Fruit fly (Drosophila melanogaster) whole organism, embryonic: ENCODE results near the gene SPH93.

Source experiments
- Awh ChIP-seq: fragments of 200-800 bp; sonication (Bioruptor generic); IDR thresholded peaks from 2 replicates; pipeline ENCODE4, ENCODE4 v1.3.6; 2022; ENCODE audit warnings: missing biosample characterization, missing genetic modification characterization
- CG10209 ChIP-seq: fragments of 200-800 bp; sonication (Bioruptor generic); optimal IDR thresholded peaks from 3 replicates; lab custom pipeline; 2017; ENCODE audit warnings: missing biosample characterization, mild to moderate bottlenecking, missing genetic modification characterization, missing genetic modification reagents
- CG10462 ChIP-seq: fragments of 200-800 bp; sonication (Bioruptor generic); optimal IDR thresholded peaks from 2 replicates; lab custom pipeline; 2016; ENCODE audit warnings: missing biosample characterization, missing genetic modification characterization
- CG10959 ChIP-seq: fragments of 200-800 bp; sonication (Bioruptor generic); IDR thresholded peaks from 2 replicates; pipeline ENCODE4 v1.3.6; 2022; ENCODE audit warnings: missing biosample characterization, missing genetic modification characterization
- CG12236 ChIP-seq: fragments of 200-800 bp; sonication (Bioruptor generic); optimal IDR thresholded peaks from 2 replicates; lab custom pipeline; 2016; ENCODE audit warnings: missing biosample characterization, missing genetic modification characterization
- CG12942 ChIP-seq: fragments of 200-800 bp; sonication (Bioruptor generic); optimal IDR thresholded peaks from 3 replicates; lab custom pipeline; 2016; ENCODE audit warnings: missing biosample characterization, missing genetic modification characterization
- CG13123 ChIP-seq: fragments of 200-800 bp; sonication (Bioruptor generic); optimal IDR thresholded peaks from 2 replicates; lab custom pipeline; 2016; ENCODE audit warnings: missing biosample characterization, missing genetic modification characterization
- CG15011 ChIP-seq: fragments of 200-800 bp; sonication (Bioruptor generic); optimal IDR thresholded peaks from 3 replicates; lab custom pipeline; 2018; ENCODE audit warnings: missing biosample characterization, mild to moderate bottlenecking, missing genetic modification characterization
- CG15514 ChIP-seq: fragments of 200-800 bp; sonication (Bioruptor generic); optimal IDR thresholded peaks from 3 replicates; lab custom pipeline; 2017; ENCODE audit warnings: missing biosample characterization, missing genetic modification characterization, mild to moderate bottlenecking, moderate library complexity, missing genetic modification reagents
- CG15696 ChIP-seq: fragments of 200-800 bp; sonication (Bioruptor generic); optimal IDR thresholded peaks from 2 replicates; lab custom pipeline; 2019; ENCODE audit warnings: missing biosample characterization, mild to moderate bottlenecking, missing genetic modification characterization, moderate library complexity
- CG1603 ChIP-seq: fragments of 200-800 bp; sonication (Bioruptor generic); optimal IDR thresholded peaks from 2 replicates; lab custom pipeline; 2019; ENCODE audit warnings: missing biosample characterization, mild to moderate bottlenecking, missing genetic modification characterization, moderate library complexity
- CG17385 ChIP-seq: fragments of 200-800 bp; sonication (Bioruptor generic); optimal IDR thresholded peaks from 3 replicates; lab custom pipeline; 2018; ENCODE audit warnings: missing biosample characterization, mild to moderate bottlenecking, missing genetic modification characterization
- CG18599 ChIP-seq: fragments of 200-800 bp; sonication (Bioruptor generic); optimal IDR thresholded peaks from 3 replicates; lab custom pipeline; 2017; ENCODE audit warnings: missing biosample characterization, missing genetic modification characterization, mild to moderate bottlenecking, moderate library complexity, missing genetic modification reagents
- CG30403 ChIP-seq: fragments of 200-800 bp; sonication (Bioruptor generic); optimal IDR thresholded peaks from 3 replicates; lab custom pipeline; 2016; ENCODE audit warnings: missing biosample characterization, missing genetic modification characterization
- CG34376 ChIP-seq: fragments of 200-800 bp; sonication (Bioruptor generic); optimal IDR thresholded peaks from 2 replicates; lab custom pipeline; 2018; ENCODE audit warnings: missing biosample characterization, mild to moderate bottlenecking, missing genetic modification characterization
- CG3995 ChIP-seq: fragments of 200-800 bp; sonication (Bioruptor generic); optimal IDR thresholded peaks from 3 replicates; lab custom pipeline; 2016; ENCODE audit warnings: missing biosample characterization, missing genetic modification characterization
- CG6791 ChIP-seq: fragments of 200-800 bp; sonication (Bioruptor generic); IDR thresholded peaks from 3 replicates; pipeline ENCODE4 v1.3.6; 2022; ENCODE audit warnings: missing biosample characterization, missing genetic modification characterization; ENCODE audit not compliant: partially characterized antibody
- Fer2 ChIP-seq: fragments of 200-800 bp; sonication (Bioruptor generic); optimal IDR thresholded peaks from 2 replicates; lab custom pipeline; 2018; ENCODE audit warnings: missing biosample characterization, mild to moderate bottlenecking, missing genetic modification characterization, moderate library complexity
- H2.0 ChIP-seq: fragments of 200-800 bp; sonication (Bioruptor generic); IDR thresholded peaks from 2 replicates; pipeline ENCODE4 v1.3.6; 2022; ENCODE audit warnings: missing biosample characterization, missing genetic modification characterization
- Hand ChIP-seq: fragments of 200-800 bp; sonication (Bioruptor generic); optimal IDR thresholded peaks from 2 replicates; lab custom pipeline; 2017; ENCODE audit warnings: mild to moderate bottlenecking, missing biosample characterization, missing genetic modification reagents, missing genetic modification characterization
- Hmr ChIP-seq: fragments of 200-800 bp; sonication (Bioruptor generic); optimal IDR thresholded peaks from 3 replicates; lab custom pipeline; 2017; ENCODE audit warnings: mild to moderate bottlenecking, missing biosample characterization, missing genetic modification reagents, missing genetic modification characterization
- Hmx ChIP-seq: fragments of 200-800 bp; sonication (Bioruptor generic); optimal IDR thresholded peaks from 2 replicates; lab custom pipeline; 2016; ENCODE audit warnings: missing biosample characterization, missing genetic modification characterization
- Mad ChIP-seq: fragments of 200-800 bp; sonication (Bioruptor generic); optimal IDR thresholded peaks from 2 replicates; lab custom pipeline; 2016; ENCODE audit warnings: missing biosample characterization, missing genetic modification characterization
- Oli ChIP-seq: fragments of 200-800 bp; sonication (Bioruptor generic); optimal IDR thresholded peaks from 2 replicates; lab custom pipeline; 2018; ENCODE audit warnings: missing biosample characterization, mild to moderate bottlenecking, missing genetic modification characterization, moderate library complexity
- PHDP ChIP-seq: fragments of 200-800 bp; sonication (Bioruptor generic); optimal IDR thresholded peaks from 3 replicates; lab custom pipeline; 2018; ENCODE audit warnings: missing biosample characterization, mild to moderate bottlenecking, missing genetic modification characterization, moderate library complexity
- Side ChIP-seq: fragments of 200-800 bp; sonication (Bioruptor generic); optimal IDR thresholded peaks from 2 replicates; lab custom pipeline; 2016; ENCODE audit warnings: missing biosample characterization, missing genetic modification characterization
- Six4 ChIP-seq: fragments of 200-800 bp; sonication (Bioruptor generic); optimal IDR thresholded peaks from 2 replicates; lab custom pipeline; 2016; ENCODE audit warnings: missing biosample characterization, missing genetic modification characterization
- Sox100B ChIP-seq: fragments of 200-800 bp; sonication (Bioruptor generic); optimal IDR thresholded peaks from 3 replicates; lab custom pipeline; 2018; ENCODE audit warnings: missing biosample characterization, mild to moderate bottlenecking, missing genetic modification characterization
- Trl ChIP-seq, 3 experiments: fragments of >200 bp in 2 of 3; fragments of 200-800 bp in 1 of 3; sonication (Bioruptor generic) in 1 of 3; optimal IDR thresholded peaks; 2 replicates in 1 of 3; 3 replicates in 2 of 3; lab custom pipeline; 2016 to 2017; ENCODE audit warnings: missing biosample characterization in 1 of 3, missing genetic modification characterization in 1 of 3
- bsh ChIP-seq, 2 experiments: fragments of 200-800 bp; sonication (Bioruptor generic); optimal IDR thresholded peaks; 2 replicates each; lab custom pipeline; 2017 to 2018; ENCODE audit warnings: mild to moderate bottlenecking in 2 of 2, missing biosample characterization in 2 of 2, missing genetic modification characterization in 2 of 2, moderate library complexity in 1 of 2
- ci ChIP-seq: fragments of 200-800 bp; sonication (Bioruptor generic); IDR thresholded peaks from 3 replicates; pipeline ENCODE4 v1.3.6; 2022; ENCODE audit warnings: missing biosample characterization, missing genetic modification characterization
- cwo ChIP-seq: fragments of 200-800 bp; sonication (Bioruptor generic); optimal IDR thresholded peaks from 3 replicates; lab custom pipeline; 2017; ENCODE audit warnings: missing biosample characterization, missing genetic modification characterization, mild to moderate bottlenecking, moderate library complexity, missing genetic modification reagents
- dysf ChIP-seq: fragments of 200-800 bp; sonication (Bioruptor generic); IDR thresholded peaks from 3 replicates; pipeline ENCODE4 v1.3.6; 2022; ENCODE audit warnings: missing biosample characterization, missing genetic modification characterization
- fd96Cb ChIP-seq: fragments of 200-800 bp; sonication (Bioruptor generic); optimal IDR thresholded peaks from 2 replicates; lab custom pipeline; 2018; ENCODE audit warnings: missing biosample characterization, mild to moderate bottlenecking, missing genetic modification characterization, moderate library complexity
- fu2 ChIP-seq: fragments of 200-800 bp; sonication (Bioruptor generic); optimal IDR thresholded peaks from 2 replicates; lab custom pipeline; 2016; ENCODE audit warnings: missing biosample characterization, missing genetic modification characterization
- gro ChIP-seq: fragments of 200-800 bp; sonication (Bioruptor generic); optimal IDR thresholded peaks from 2 replicates; lab custom pipeline; 2016; ENCODE audit warnings: missing biosample characterization, missing genetic modification characterization
- maf-S ChIP-seq: fragments of 200-800 bp; sonication (Bioruptor generic); optimal IDR thresholded peaks from 2 replicates; lab custom pipeline; 2016; ENCODE audit warnings: missing biosample characterization, missing genetic modification characterization
- nerfin-1 ChIP-seq: fragments of 200-800 bp; sonication (Bioruptor generic); optimal IDR thresholded peaks from 3 replicates; lab custom pipeline; 2019; ENCODE audit warnings: missing biosample characterization, mild to moderate bottlenecking, missing genetic modification characterization, moderate library complexity
- pfk ChIP-seq: fragments of 200-800 bp; sonication (Bioruptor generic); optimal IDR thresholded peaks from 2 replicates; lab custom pipeline; 2018; ENCODE audit warnings: missing biosample characterization, mild to moderate bottlenecking, missing genetic modification characterization, moderate library complexity
- pros ChIP-seq: fragments of 200-800 bp; sonication (Bioruptor generic); optimal IDR thresholded peaks from 3 replicates; lab custom pipeline; 2019; ENCODE audit warnings: missing biosample characterization, mild to moderate bottlenecking, missing genetic modification characterization, moderate library complexity
- shn ChIP-seq: fragments of 200-800 bp; sonication (Bioruptor generic); optimal IDR thresholded peaks from 3 replicates; lab custom pipeline; 2016; ENCODE audit warnings: missing biosample characterization, missing genetic modification characterization
- sim ChIP-seq: fragments of 200-800 bp; sonication (Bioruptor generic); IDR thresholded peaks from 2 replicates; pipeline ENCODE4 v1.3.6; 2022; ENCODE audit warnings: missing biosample characterization, missing genetic modification characterization
- sob ChIP-seq: fragments of 200-800 bp; sonication (Bioruptor generic); IDR thresholded peaks from 2 replicates; pipeline ENCODE4 v1.3.6; 2022; ENCODE audit warnings: missing biosample characterization, missing genetic modification characterization
- ssp ChIP-seq: fragments of 200-800 bp; sonication (Bioruptor generic); IDR thresholded peaks from 2 replicates; pipeline ENCODE4 v1.3.6; 2022; ENCODE audit warnings: missing biosample characterization, missing genetic modification characterization
- sug ChIP-seq: fragments of 200-800 bp; optimal IDR thresholded peaks from 2 replicates; lab custom pipeline; 2019; ENCODE audit warnings: missing biosample characterization, mild to moderate bottlenecking, missing genetic modification characterization, moderate library complexity
- tin ChIP-seq: fragments of 200-800 bp; sonication (Bioruptor generic); optimal IDR thresholded peaks from 3 replicates; lab custom pipeline; 2016; ENCODE audit warnings: missing biosample characterization, missing genetic modification characterization
- trem ChIP-seq: fragments of 200-800 bp; optimal IDR thresholded peaks from 3 replicates; lab custom pipeline; 2019; ENCODE audit warnings: missing biosample characterization, mild to moderate bottlenecking, missing genetic modification characterization, moderate library complexity

SPH93 gene

DNA sequence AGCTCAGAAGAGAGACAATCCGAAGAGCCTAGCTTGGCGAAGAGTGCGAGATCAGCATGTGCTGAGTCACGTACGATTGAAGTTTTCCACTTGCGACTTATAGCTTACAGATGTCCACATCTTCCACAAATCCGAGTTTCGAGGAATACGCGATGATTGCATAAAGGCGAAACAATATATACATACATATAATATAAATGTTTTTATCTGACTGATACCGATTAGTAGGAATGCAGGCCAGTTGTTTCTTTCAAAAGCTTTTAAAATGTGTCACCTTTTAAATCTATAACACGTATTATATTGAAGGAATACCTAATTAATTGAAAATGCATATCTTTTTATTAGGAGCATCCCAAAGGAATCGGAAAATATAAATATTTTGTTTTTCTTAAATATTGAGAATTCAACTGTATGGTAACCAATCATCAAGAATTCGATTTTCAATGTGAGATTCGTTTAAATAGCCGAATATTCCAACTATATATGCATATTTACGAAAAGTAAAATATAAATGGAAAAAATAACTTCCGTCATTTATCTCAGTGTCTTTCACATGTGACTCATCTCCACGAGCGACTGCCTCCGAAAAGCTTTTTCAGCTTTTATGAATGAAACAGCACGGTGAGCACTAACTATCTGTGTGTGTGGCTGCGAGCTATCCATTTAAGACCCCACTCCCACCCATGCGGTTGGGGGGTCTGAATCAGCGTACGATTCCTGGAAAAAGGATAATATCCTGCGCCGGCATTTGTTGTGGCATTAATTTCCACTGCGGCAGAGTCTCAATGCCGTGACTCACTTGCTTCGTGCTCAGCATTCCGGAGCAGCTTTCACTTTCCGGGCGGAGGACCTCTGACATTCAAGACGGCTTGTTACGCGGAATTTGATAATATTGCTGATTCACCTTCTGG is 5.0 kb downstream of the SPH93 start (continued):
- no peak for TF ChIP-seq ssp (GFP tag; lab: Robert Waterston, UW)
- no peak for TF ChIP-seq Awh (GFP tag; lab: Robert Waterston, UW)
- peak; percentile 35 for TF ChIP-seq fu2 (GFP tag; lab: Kevin White, UChicago)
- TF ChIP-seq CG10959 (GFP tag; lab: Robert Waterston, UW): no peak
- TF ChIP-seq Six4 (GFP tag; lab: Kevin White, UChicago): peak; percentile 17
- TF ChIP-seq tin (GFP tag; lab: Kevin White, UChicago): peak; percentile 19
- peak; percentile 60 for TF ChIP-seq sug (tag; lab: Kevin White, UChicago)
- TF ChIP-seq nerfin-1 (tag; lab: Kevin White, UChicago): peak; percentile 13
- no peak for TF ChIP-seq CG6791 (GFP tag; lab: Robert Waterston, UW)
- peak; percentile 50 for TF ChIP-seq CG17385
- peak; percentile 72 for TF ChIP-seq Oli (tag; lab: Kevin White, UChicago)
- TF ChIP-seq CG34376 (GFP tag; lab: Kevin White, UChicago): peak; percentile 20
- peak; percentile 30 for TF ChIP-seq gro (GFP tag; lab: Kevin White, UChicago)
- TF ChIP-seq CG3995 (GFP tag; lab: Kevin White, UChicago): peak; percentile 14
- TF ChIP-seq trem (tag; lab: Kevin White, UChicago): peak; percentile 19
- peak; percentile 50 for TF ChIP-seq Hmx (GFP tag; lab: Kevin White, UChicago)
- TF ChIP-seq sim (GFP tag; lab: Robert Waterston, UW): no peak
- peak; percentile 32 for TF ChIP-seq CG1603 (tag; lab: Kevin White, UChicago)
- TF ChIP-seq Hand (GFP tag; lab: Kevin White, UChicago): peak; percentile 5
- TF ChIP-seq ci (GFP tag; lab: Robert Waterston, UW): peak; percentile 60; the same call in 1 of the 3 replicates
- peak; percentile 50; the same call in 1 of the 2 replicates for TF ChIP-seq sob (GFP tag; lab: Robert Waterston, UW)
- peak; percentile 42 for TF ChIP-seq cwo (GFP tag; lab: Kevin White, UChicago)
- no peak for TF ChIP-seq pfk
- no peak for TF ChIP-seq CG12236 (GFP tag; lab: Kevin White, UChicago)
- TF ChIP-seq CG10462 (GFP tag; lab: Kevin White, UChicago): peak; percentile 11
- no peak for TF ChIP-seq pros (GFP tag; lab: Kevin White, UChicago)
- TF ChIP-seq Sox100B (GFP tag; lab: Kevin White, UChicago): peak; percentile 77
- TF ChIP-seq CG15696 (tag; lab: Kevin White, UChicago): no peak
- TF ChIP-seq CG18599 (GFP tag; lab: Kevin White, UChicago): peak; percentile 72
- TF ChIP-seq maf-S (GFP tag; lab: Kevin White, UChicago): peak; percentile 17
- peak; percentile 7 for TF ChIP-seq CG12942 (GFP tag; lab: Kevin White, UChicago)
- peak; percentile 78 for TF ChIP-seq CG30403 (GFP tag; lab: Kevin White, UChicago)
- TF ChIP-seq fd96Cb: peak; percentile 35
- TF ChIP-seq H2.0 (GFP tag; lab: Robert Waterston, UW): 0 out of 2 replicates have a peak, but pooled peaks have one; percentile 4
- peak; percentile 46 for TF ChIP-seq CG15514
- peak; percentile 10 for TF ChIP-seq CG13123 (GFP tag; lab: Kevin White, UChicago)
- peak; percentile 74 for TF ChIP-seq PHDP (tag; lab: Kevin White, UChicago)
- peak in 1 of 2 experiments; percentile 25 for TF ChIP-seq Trl (optimal IDR thresholded peaks at IDR 0.05; lab: Kevin White, UChicago)
- peak; percentile 51 for TF ChIP-seq Trl (GFP tag; optimal IDR thresholded peaks at IDR 0.05; lab: Kevin White, UChicago)
- TF ChIP-seq Hmr (GFP tag; lab: Kevin White, UChicago): peak; percentile 74
- peak; percentile 66 for TF ChIP-seq CG10209 (GFP tag; lab: Kevin White, UChicago)
- no peak for TF ChIP-seq Mad (GFP tag; lab: Kevin White, UChicago)
- peak; percentile 18 for TF ChIP-seq Fer2 (tag; lab: Kevin White, UChicago)
- TF ChIP-seq Side: peak; percentile 24
- TF ChIP-seq shn: peak; percentile 36
- peak; percentile 49 for TF ChIP-seq CG15011 (GFP tag; lab: Kevin White, UChicago)
- peak in 1 of 2 experiments; percentile 48 for TF ChIP-seq bsh (GFP tag; optimal IDR thresholded peaks at IDR 0.05; lab: Kevin White, UChicago)
- peak; percentile 69; the same call in 2 of the 3 replicates for TF ChIP-seq dysf (GFP tag; lab: Robert Waterston, UW)
